Fruit fly (Drosophila melanogaster) whole organism, embryonic: Measurements from ENCODE around the gene CG43638.

Experiments
- Antp ChIP-seq: fragments of 200-800 bp; sonication (Bioruptor generic); optimal IDR thresholded peaks from 3 replicates; lab custom pipeline; 2016; ENCODE audit warnings: missing biosample characterization, missing genetic modification characterization
- Atf3 ChIP-seq: fragments of 200-800 bp; sonication (Bioruptor generic); optimal IDR thresholded peaks from 3 replicates; lab custom pipeline; 2016; ENCODE audit warnings: missing biosample characterization, missing genetic modification characterization
- Awh ChIP-seq: fragments of 200-800 bp; sonication (Bioruptor generic); IDR thresholded peaks from 2 replicates; pipeline ENCODE4, ENCODE4 v1.3.6; 2022; ENCODE audit warnings: missing biosample characterization, missing genetic modification characterization
- Bteb2 ChIP-seq: fragments of 200-800 bp; sonication (Bioruptor generic); optimal IDR thresholded peaks from 2 replicates; lab custom pipeline; 2016; ENCODE audit warnings: missing biosample characterization, missing genetic modification characterization
- C15 ChIP-seq: fragments of 200-800 bp; sonication (Bioruptor generic); IDR thresholded peaks from 3 replicates; pipeline ENCODE4 v1.3.6; 2022; ENCODE audit warnings: missing biosample characterization, missing genetic modification characterization
- CG10147 ChIP-seq: fragments of 200-800 bp; sonication (Bioruptor generic); optimal IDR thresholded peaks from 2 replicates; lab custom pipeline; 2019; ENCODE audit warnings: missing biosample characterization, mild to moderate bottlenecking, missing genetic modification characterization, moderate library complexity
- CG1024 ChIP-seq: fragments of 200-800 bp; sonication (Bioruptor generic); IDR thresholded peaks from 2 replicates; pipeline ENCODE4 v1.3.6; 2022; ENCODE audit warnings: missing biosample characterization, missing genetic modification characterization
- CG10267 ChIP-seq: fragments of 200-800 bp; sonication (Bioruptor generic); optimal IDR thresholded peaks from 2 replicates; lab custom pipeline; 2018; ENCODE audit warnings: missing biosample characterization, mild to moderate bottlenecking, missing genetic modification characterization, moderate library complexity
- CG11695 ChIP-seq: fragments of 200-800 bp; sonication (Bioruptor generic); IDR thresholded peaks from 3 replicates; pipeline ENCODE4 v1.3.6; 2022; ENCODE audit warnings: missing biosample characterization, missing genetic modification characterization
- CG12155 ChIP-seq: fragments of 200-800 bp; sonication (Bioruptor generic); optimal IDR thresholded peaks from 3 replicates; lab custom pipeline; 2016; ENCODE audit warnings: missing biosample characterization, missing genetic modification characterization
- CG12391 ChIP-seq: fragments of 200-800 bp; sonication (Bioruptor generic); optimal IDR thresholded peaks from 3 replicates; lab custom pipeline; 2018; ENCODE audit warnings: missing biosample characterization, mild to moderate bottlenecking, missing genetic modification characterization, moderate library complexity
- CG12942 ChIP-seq: fragments of 200-800 bp; sonication (Bioruptor generic); optimal IDR thresholded peaks from 3 replicates; lab custom pipeline; 2016; ENCODE audit warnings: missing biosample characterization, missing genetic modification characterization
- CG13123 ChIP-seq: fragments of 200-800 bp; sonication (Bioruptor generic); optimal IDR thresholded peaks from 2 replicates; lab custom pipeline; 2016; ENCODE audit warnings: missing biosample characterization, missing genetic modification characterization
- CG14014 ChIP-seq: fragments of 200-800 bp; sonication (Bioruptor generic); IDR thresholded peaks from 2 replicates; pipeline ENCODE4 v1.3.6; 2022; ENCODE audit warnings: missing biosample characterization, missing genetic modification characterization
- CG17802 ChIP-seq: fragments of 200-800 bp; sonication (Bioruptor generic); optimal IDR thresholded peaks from 2 replicates; lab custom pipeline; 2018; ENCODE audit warnings: missing biosample characterization, mild to moderate bottlenecking, missing genetic modification characterization, moderate library complexity
- CG18262 ChIP-seq: fragments of 200-800 bp; optimal IDR thresholded peaks from 3 replicates; lab custom pipeline; 2019; ENCODE audit warnings: missing biosample characterization, mild to moderate bottlenecking, missing genetic modification characterization, moderate library complexity
- CG18764 ChIP-seq: fragments of 200-800 bp; sonication (Bioruptor generic); optimal IDR thresholded peaks from 3 replicates; lab custom pipeline; 2016; ENCODE audit warnings: missing biosample characterization, missing genetic modification characterization
- CG31388 ChIP-seq: fragments of 200-800 bp; sonication (Bioruptor generic); optimal IDR thresholded peaks from 2 replicates; lab custom pipeline; 2016; ENCODE audit warnings: missing biosample characterization, missing genetic modification characterization
- CG3726 ChIP-seq: fragments of 200-800 bp; sonication (Bioruptor generic); IDR thresholded peaks from 3 replicates; pipeline ENCODE4, ENCODE4 v1.3.6; 2022; ENCODE audit warnings: missing biosample characterization, missing genetic modification characterization
- CG4404 ChIP-seq: fragments of 200-800 bp; sonication (Bioruptor generic); IDR thresholded peaks from 2 replicates; pipeline ENCODE4 v1.3.6; 2022; ENCODE audit warnings: missing biosample characterization, missing genetic modification characterization
- CG5953 ChIP-seq: fragments of 200-800 bp; sonication (Bioruptor generic); IDR thresholded peaks from 2 replicates; pipeline ENCODE4 v1.3.6; 2022; ENCODE audit warnings: missing biosample characterization, missing genetic modification characterization
- CG8290 ChIP-seq, 3 experiments: fragments of 200-800 bp; sonication (Bioruptor generic); optimal IDR thresholded peaks; 2 replicates each; lab custom pipeline; 2016 to 2019; ENCODE audit warnings: missing biosample characterization in 3 of 3, missing genetic modification characterization in 3 of 3, mild to moderate bottlenecking in 2 of 3, moderate library complexity in 1 of 3
- CG8765 ChIP-seq: fragments of 200-800 bp; sonication (Bioruptor generic); IDR thresholded peaks from 2 replicates; pipeline ENCODE4 v1.3.6; 2022; ENCODE audit warnings: missing biosample characterization, missing genetic modification characterization
- Camta ChIP-seq: fragments of 200-800 bp; sonication (Bioruptor generic); optimal IDR thresholded peaks from 2 replicates; lab custom pipeline; 2016; ENCODE audit warnings: missing biosample characterization, missing genetic modification characterization
- Dad ChIP-seq: fragments of 200-800 bp; sonication (Bioruptor generic); optimal IDR thresholded peaks from 3 replicates; lab custom pipeline; 2016; ENCODE audit warnings: missing biosample characterization, missing genetic modification characterization
- Drgx ChIP-seq: fragments of 200-800 bp; sonication (Bioruptor generic); IDR thresholded peaks from 2 replicates; pipeline ENCODE4 v1.3.6; 2022; ENCODE audit warnings: missing biosample characterization, missing genetic modification characterization
- HHEX ChIP-seq: fragments of 200-800 bp; sonication (Bioruptor generic); optimal IDR thresholded peaks from 3 replicates; lab custom pipeline; 2017; ENCODE audit warnings: missing biosample characterization, mild to moderate bottlenecking, missing genetic modification characterization, missing genetic modification reagents
- Hr51 ChIP-seq, 2 experiments: fragments of 200-800 bp; sonication (Bioruptor generic); optimal IDR thresholded peaks; 2 replicates in 1 of 2; 3 replicates in 1 of 2; lab custom pipeline; 2016 to 2018; ENCODE audit warnings: missing biosample characterization in 2 of 2, missing genetic modification characterization in 2 of 2, mild to moderate bottlenecking in 1 of 2, moderate library complexity in 1 of 2
- MTF-1 ChIP-seq: fragments of 200-800 bp; sonication (Bioruptor generic); optimal IDR thresholded peaks from 2 replicates; lab custom pipeline; 2018; ENCODE audit warnings: missing biosample characterization, mild to moderate bottlenecking, missing genetic modification characterization, borderline replicate concordance
- Max ChIP-seq: fragments of 200-800 bp; sonication (Bioruptor generic); optimal IDR thresholded peaks from 2 replicates; lab custom pipeline; 2016; ENCODE audit warnings: missing biosample characterization, mild to moderate bottlenecking, missing genetic modification characterization
- Meics ChIP-seq: fragments of 200-800 bp; sonication (Bioruptor generic); optimal IDR thresholded peaks from 2 replicates; lab custom pipeline; 2017; ENCODE audit warnings: missing biosample characterization, mild to moderate bottlenecking, missing genetic modification characterization
- NC2β ChIP-seq: fragments of 200-800 bp; sonication (Bioruptor generic); optimal IDR thresholded peaks from 2 replicates; lab custom pipeline; 2016; ENCODE audit warnings: missing biosample characterization, missing genetic modification characterization
- Optix ChIP-seq: fragments of 200-800 bp; sonication (Bioruptor generic); IDR thresholded peaks from 3 replicates; pipeline ENCODE4 v1.3.6; 2022; ENCODE audit warnings: missing biosample characterization, missing genetic modification characterization
- Spps ChIP-seq: fragments of 200-800 bp; sonication (Bioruptor generic); optimal IDR thresholded peaks from 2 replicates; lab custom pipeline; 2018; ENCODE audit warnings: missing biosample characterization, mild to moderate bottlenecking, missing genetic modification characterization
- Ssrp ChIP-seq: fragments of 200-800 bp; sonication (Bioruptor generic); optimal IDR thresholded peaks from 2 replicates; lab custom pipeline; 2018; ENCODE audit warnings: missing biosample characterization, mild to moderate bottlenecking, missing genetic modification characterization, moderate library complexity
- az2 ChIP-seq: fragments of 200-800 bp; sonication (Bioruptor generic); optimal IDR thresholded peaks from 3 replicates; lab custom pipeline; 2016; ENCODE audit warnings: missing biosample characterization, missing genetic modification characterization
- croc ChIP-seq: fragments of 200-800 bp; sonication (Bioruptor generic); conservative IDR thresholded peaks from 3 replicates; pipeline ENCODE4 v1.3.6; 2022; ENCODE audit warnings: missing biosample characterization, missing genetic modification characterization
- crol ChIP-seq: fragments of 200-800 bp; sonication (Bioruptor generic); IDR thresholded peaks from 2 replicates; pipeline ENCODE4 v1.3.6; 2022; ENCODE audit warnings: missing biosample characterization, missing genetic modification characterization
- dpn ChIP-seq, 2 experiments: fragments of 200-800 bp; sonication (Bioruptor generic); optimal IDR thresholded peaks; 3 replicates each; lab custom pipeline; 2016; ENCODE audit warnings: missing biosample characterization in 2 of 2, missing genetic modification characterization in 2 of 2
- ems ChIP-seq: fragments of 200-800 bp; sonication (Bioruptor generic); optimal IDR thresholded peaks from 3 replicates; lab custom pipeline; 2016; ENCODE audit warnings: missing biosample characterization, missing genetic modification characterization
- fd96Cb ChIP-seq: fragments of 200-800 bp; sonication (Bioruptor generic); optimal IDR thresholded peaks from 2 replicates; lab custom pipeline; 2018; ENCODE audit warnings: missing biosample characterization, mild to moderate bottlenecking, missing genetic modification characterization, moderate library complexity
- gce ChIP-seq: fragments of 200-800 bp; sonication (Bioruptor generic); IDR thresholded peaks from 3 replicates; pipeline ENCODE4 v1.3.6; 2022; ENCODE audit warnings: missing biosample characterization, missing genetic modification characterization
- jigr1 ChIP-seq: fragments of 200-800 bp; sonication (Bioruptor generic); IDR thresholded peaks from 3 replicates; pipeline ENCODE4 v1.3.6; 2022; ENCODE audit warnings: missing biosample characterization, missing genetic modification characterization
- ken ChIP-seq: fragments of 200-800 bp; sonication (Bioruptor generic); IDR thresholded peaks from 3 replicates; pipeline ENCODE4 v1.3.6; 2022; ENCODE audit warnings: missing biosample characterization, missing genetic modification characterization
- knrl ChIP-seq: fragments of 200-800 bp; sonication (Bioruptor generic); IDR thresholded peaks from 3 replicates; pipeline ENCODE4 v1.3.6; 2022; ENCODE audit warnings: missing biosample characterization, missing genetic modification characterization; ENCODE audit not compliant: partially characterized antibody
- pnt ChIP-seq: fragments of 200-800 bp; sonication (Bioruptor generic); optimal IDR thresholded peaks from 3 replicates; lab custom pipeline; 2016; ENCODE audit warnings: missing biosample characterization, missing genetic modification characterization
- ranshi ChIP-seq: fragments of 200-800 bp; sonication (Bioruptor generic); IDR thresholded peaks from 2 replicates; pipeline ENCODE4 v1.3.6; 2022; ENCODE audit warnings: missing biosample characterization, missing genetic modification characterization
- wor ChIP-seq: fragments of 200-800 bp; sonication (Bioruptor generic); IDR thresholded peaks from 2 replicates; pipeline ENCODE4 v1.3.6; 2022; ENCODE audit warnings: missing biosample characterization, missing genetic modification characterization
- zen ChIP-seq: fragments of 200-800 bp; sonication (Bioruptor generic); optimal IDR thresholded peaks from 3 replicates; lab custom pipeline; 2018; ENCODE audit warnings: missing biosample characterization, mild to moderate bottlenecking, missing genetic modification characterization, moderate library complexity
- zen2 ChIP-seq: fragments of 200-800 bp; sonication (Bioruptor generic); IDR thresholded peaks from 3 replicates; pipeline ENCODE4 v1.3.6; 2022; ENCODE audit warnings: missing biosample characterization, missing genetic modification characterization; ENCODE audit not compliant: partially characterized antibody

Gene CG43638

dm6 chr3L:12077348-12077747 is 33.0 kb downstream of the CG43638 start (continued):
- TF ChIP-seq ems (peak; percentile 51), CG14014 (peak; percentile 44; the same call in 1 of the 2 replicates), Meics (GFP tag; lab: Kevin White, UChicago) (peak; percentile 22), gce (GFP tag; lab: Robert Waterston, UW) (0 out of 3 replicates have a peak, but pooled peaks have one; percentile 39), CG12391 (tag; lab: Kevin White, UChicago) (peak; percentile 79), knrl (no peak), CG8290 (GFP tag; optimal IDR thresholded peaks at IDR 0.05; lab: Kevin White, UChicago) (peak; percentile 12), CG8290 (tag; optimal IDR thresholded peaks at IDR 0.05; lab: Kevin White, UChicago) (no peak), Ssrp (peak; percentile 71), CG11695 (peak; percentile 48; the same call in 2 of the 3 replicates), croc (peak; percentile 52; the same call in 2 of the 3 replicates), pnt (GFP tag; lab: Kevin White, UChicago) (peak; percentile 31), CG8765 (GFP tag; lab: Robert Waterston, UW) (peak; percentile 74), CG12942 (peak; percentile 30), fd96Cb (tag; lab: Kevin White, UChicago) (peak; percentile 64), C15 (GFP tag; lab: Robert Waterston, UW) (no peak; the same call in 2 of the 3 replicates), Awh (GFP tag; lab: Robert Waterston, UW) (peak; percentile 35; the same call in 1 of the 2 replicates), Max (GFP tag; lab: Kevin White, UChicago) (peak; percentile 59), CG18262 (tag; lab: Kevin White, UChicago) (peak; percentile 78), Bteb2 (peak; percentile 32), CG17802 (tag; lab: Kevin White, UChicago) (peak; percentile 22), crol (GFP tag; lab: Robert Waterston, UW) (no peak), Drgx (GFP tag; lab: Robert Waterston, UW) (peak; percentile 86), zen2 (GFP tag; lab: Robert Waterston, UW) (no peak), jigr1 (GFP tag; lab: Robert Waterston, UW) (no peak), CG13123 (GFP tag; lab: Kevin White, UChicago) (peak; percentile 22), ranshi (peak; percentile 61; the same call in 1 of the 2 replicates), Camta (peak; percentile 54), dpn (GFP tag; optimal IDR thresholded peaks at IDR 0.05; lab: Kevin White, UChicago) (peak; percentile 39 to 40), wor (GFP tag; lab: Robert Waterston, UW) (peak; percentile 51), CG1024 (GFP tag; lab: Robert Waterston, UW) (peak; percentile 51), CG5953 (peak; percentile 60; the same call in 1 of the 2 replicates), CG18764 (GFP tag; lab: Kevin White, UChicago) (peak; percentile 35), HHEX (peak; percentile 48), Dad (peak; percentile 1), Spps (peak; percentile 3), CG10147 (GFP tag; lab: Kevin White, UChicago) (peak; percentile 37), ken (GFP tag; lab: Robert Waterston, UW) (peak; percentile 68; the same call in 2 of the 3 replicates), CG4404 (GFP tag; lab: Robert Waterston, UW) (peak; percentile 78), Antp (GFP tag; lab: Kevin White, UChicago) (peak; percentile 26), Hr51 (GFP tag; optimal IDR thresholded peaks at IDR 0.05; lab: Kevin White, UChicago) (peak; percentile 14 to 70), CG12155 (peak; percentile 40), MTF-1 (GFP tag; lab: Kevin White, UChicago) (no peak), NC2β (GFP tag; lab: Kevin White, UChicago) (peak; percentile 44), CG10267 (peak; percentile 75), az2 (GFP tag; lab: Kevin White, UChicago) (peak; percentile 70), zen (tag; lab: Kevin White, UChicago) (peak; percentile 76), Optix (GFP tag; lab: Robert Waterston, UW) (0 out of 3 replicates have a peak, but pooled peaks have one; percentile 57), Atf3 (GFP tag; lab: Kevin White, UChicago) (no peak), CG3726 (GFP tag; lab: Robert Waterston, UW) (peak; percentile 58; the same call in 1 of the 3 replicates), CG31388 (no peak)
